Fruit fly (Drosophila melanogaster) whole organism: ENCODE data around the gene crm.

Experiments used
- CG8478 ChIP-seq: fragments of >200 bp; optimal IDR thresholded peaks from 2 replicates; lab custom pipeline; 2018; ENCODE audit warnings: inconsistent platforms
- Dll ChIP-seq: fragments of >200 bp; optimal IDR thresholded peaks from 2 replicates; lab custom pipeline; 2017
- EcR ChIP-seq, 2 experiments: fragments of >200 bp; optimal IDR thresholded peaks; 2 replicates each; lab custom pipeline; 2017; ENCODE audit warnings: missing biosample characterization in 2 of 2, missing genetic modification characterization in 2 of 2, missing genetic modification reagents in 2 of 2
- pan ChIP-seq: fragments of >200 bp; optimal IDR thresholded peaks from 2 replicates; lab custom pipeline; 2017
- psq ChIP-seq: fragments of >200 bp; optimal IDR thresholded peaks from 2 replicates; lab custom pipeline; 2017
- usp ChIP-seq: fragments of >200 bp; optimal IDR thresholded peaks from 2 replicates; lab custom pipeline; 2017; ENCODE audit warnings: missing biosample characterization, missing genetic modification characterization, mixed read lengths

The crm gene

DNA sequence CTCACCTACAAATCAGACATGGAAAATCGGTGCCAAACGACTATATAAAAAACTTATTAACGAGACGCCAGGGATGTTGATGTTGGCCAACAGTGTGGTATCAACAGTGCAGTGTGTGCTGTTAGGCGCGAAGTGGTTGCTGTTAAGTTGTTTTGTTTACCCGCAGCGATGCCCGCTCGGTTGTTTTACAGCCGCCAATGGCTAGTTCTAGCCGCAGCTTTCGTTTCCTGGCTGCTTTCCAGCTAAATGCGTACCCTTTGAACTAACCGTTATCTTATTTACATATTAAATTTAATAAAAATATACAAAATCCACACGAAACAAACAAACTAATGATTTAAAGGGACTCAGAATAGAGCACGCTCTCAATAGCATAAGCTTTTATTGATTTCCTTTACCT is at the start of gene crm:
Gene crm (minus strand): TSS at position 111 of the 400 bp plus-strand sequence.
- TF ChIP-seq usp (no peak), CG8478 (lab: Kevin White, UChicago) (no peak), psq (lab: Kevin White, UChicago) (no peak), Dll (lab: Kevin White, UChicago) (no peak), pan (lab: Kevin White, UChicago) (no peak)

- TF ChIP-seq Dll (lab: Kevin White, UChicago) (no peak), CG8478 (lab: Kevin White, UChicago) (no peak), psq (lab: Kevin White, UChicago) (no peak)
Observed at dm6 chrX:2787857-2788256, 49.3 kb upstream of the crm start.

DNA sequence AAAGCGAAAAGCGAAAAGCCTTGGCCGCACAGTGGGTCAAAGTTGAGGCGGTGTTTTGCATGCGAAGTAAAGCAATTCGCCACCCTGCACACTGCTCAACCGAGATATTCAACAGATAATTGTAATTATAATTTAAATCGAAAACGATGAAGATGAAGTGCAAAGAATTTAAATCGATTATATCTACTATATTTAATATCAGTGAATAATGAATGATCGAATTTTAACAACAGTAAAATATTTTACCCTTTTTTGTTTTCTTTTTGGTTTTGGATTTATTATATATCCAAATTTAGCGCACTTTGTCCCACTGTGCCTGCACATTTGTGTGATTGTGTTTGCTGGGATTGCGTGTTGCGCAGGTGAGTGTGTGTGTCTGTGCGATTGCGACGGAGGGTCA is 48.7 kb upstream of the crm start:
- TF ChIP-seq usp (no peak), pan (lab: Kevin White, UChicago) (no peak), Dll (lab: Kevin White, UChicago) (no peak), CG8478 (lab: Kevin White, UChicago) (no peak), psq (lab: Kevin White, UChicago) (no peak), EcR (GFP tag; optimal IDR thresholded peaks at IDR 0.05; lab: Kevin White, UChicago) (no peak)

- TF ChIP-seq usp, result no peak
Observed at dm6 chrX:2786553-2787118, 48.1 kb upstream of the crm start.

- no peak for TF ChIP-seq Dll (lab: Kevin White, UChicago)
- TF ChIP-seq psq (lab: Kevin White, UChicago), result no peak
- TF ChIP-seq CG8478 (lab: Kevin White, UChicago), result no peak
- no peak for TF ChIP-seq usp
- TF ChIP-seq pan (lab: Kevin White, UChicago), result no peak
- TF ChIP-seq EcR (GFP tag; optimal IDR thresholded peaks at IDR 0.05; lab: Kevin White, UChicago), result no peak
Observed at dm6 chrX:2765440-2765839, 26.9 kb upstream of the crm start.

- no peak for TF ChIP-seq usp
- no peak for TF ChIP-seq EcR (GFP tag; optimal IDR thresholded peaks at IDR 0.05; lab: Kevin White, UChicago)
- no peak for TF ChIP-seq pan (lab: Kevin White, UChicago)
- no peak for TF ChIP-seq CG8478 (lab: Kevin White, UChicago)
- TF ChIP-seq psq (lab: Kevin White, UChicago), result no peak
- no peak for TF ChIP-seq Dll (lab: Kevin White, UChicago)
Observed at dm6 chrX:2761198-2761597, 22.6 kb upstream of the crm start.

DNA sequence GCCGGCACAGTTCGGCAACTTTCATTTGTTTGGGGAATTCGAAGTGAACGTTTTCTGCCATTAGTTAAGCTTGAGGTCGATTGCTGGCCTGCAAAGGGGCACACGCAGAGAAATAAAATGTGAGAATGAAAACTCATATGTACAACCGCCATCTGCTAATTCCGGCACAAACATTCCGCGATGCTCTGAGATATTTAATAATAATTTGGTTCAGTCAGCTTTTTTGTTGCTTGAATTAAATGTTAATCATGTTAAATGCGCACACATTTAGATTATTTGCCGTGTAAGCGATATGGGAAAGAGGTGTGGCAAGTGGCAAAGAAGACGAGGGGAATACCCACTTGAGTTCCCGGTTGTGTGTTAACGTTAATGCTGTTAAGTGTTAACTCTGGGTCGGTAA is 18.8 kb upstream of the crm start:
- no peak for TF ChIP-seq EcR (GFP tag; optimal IDR thresholded peaks at IDR 0.05; lab: Kevin White, UChicago)
- no peak for TF ChIP-seq Dll (lab: Kevin White, UChicago)

DNA sequence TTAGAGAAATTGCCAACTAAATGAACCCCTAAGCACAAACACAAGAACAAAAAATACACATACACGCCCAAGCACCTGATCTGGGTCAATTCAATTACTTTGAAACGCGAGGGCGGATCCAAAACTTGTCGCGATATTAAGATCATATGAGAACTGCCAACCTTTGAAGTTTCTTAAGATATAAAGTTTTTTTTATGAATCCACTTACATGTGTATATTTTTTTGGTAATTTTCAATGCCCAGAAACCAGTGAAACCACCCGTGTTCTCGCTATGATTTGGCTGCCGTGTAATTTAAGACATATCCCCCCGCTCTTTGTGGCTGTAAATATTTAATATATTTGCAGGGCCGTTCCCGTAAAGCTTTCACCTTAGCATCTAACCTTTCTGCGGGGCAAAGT is 11.1 kb upstream of the crm start:
- TF ChIP-seq CG8478 (lab: Kevin White, UChicago) (no peak), pan (lab: Kevin White, UChicago) (no peak), psq (lab: Kevin White, UChicago) (no peak), Dll (lab: Kevin White, UChicago) (no peak), usp (no peak), EcR (GFP tag; optimal IDR thresholded peaks at IDR 0.05; lab: Kevin White, UChicago) (no peak)

DNA sequence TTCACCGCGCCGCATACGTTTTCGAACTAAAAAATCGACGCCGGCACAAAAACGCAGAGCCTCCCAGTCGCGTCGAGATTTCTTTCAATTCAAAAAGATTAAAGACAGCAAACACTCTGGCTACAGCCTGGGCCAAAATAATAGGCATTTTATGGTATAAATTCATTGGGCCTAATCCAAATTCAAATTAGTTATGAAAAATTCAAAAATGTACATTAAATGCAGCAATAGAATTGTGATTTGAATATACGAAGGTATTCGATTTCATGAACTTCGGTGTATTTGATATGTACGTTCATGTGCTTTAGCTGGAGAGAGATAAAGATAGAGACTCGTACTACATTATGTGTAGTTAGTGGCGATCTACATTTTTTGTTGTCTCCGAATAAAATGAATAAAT is 5.5 kb upstream of the crm start, which contains the start of gene Syx4:
Gene Syx4 (minus strand): TSS at position 35 of the 400 bp plus-strand sequence.
- no peak for TF ChIP-seq EcR (GFP tag; optimal IDR thresholded peaks at IDR 0.05; lab: Kevin White, UChicago)
- TF ChIP-seq pan (lab: Kevin White, UChicago), result no peak
- TF ChIP-seq CG8478 (lab: Kevin White, UChicago), result no peak
- no peak for TF ChIP-seq Dll (lab: Kevin White, UChicago)
- no peak for TF ChIP-seq usp
- no peak for TF ChIP-seq psq (lab: Kevin White, UChicago)

DNA sequence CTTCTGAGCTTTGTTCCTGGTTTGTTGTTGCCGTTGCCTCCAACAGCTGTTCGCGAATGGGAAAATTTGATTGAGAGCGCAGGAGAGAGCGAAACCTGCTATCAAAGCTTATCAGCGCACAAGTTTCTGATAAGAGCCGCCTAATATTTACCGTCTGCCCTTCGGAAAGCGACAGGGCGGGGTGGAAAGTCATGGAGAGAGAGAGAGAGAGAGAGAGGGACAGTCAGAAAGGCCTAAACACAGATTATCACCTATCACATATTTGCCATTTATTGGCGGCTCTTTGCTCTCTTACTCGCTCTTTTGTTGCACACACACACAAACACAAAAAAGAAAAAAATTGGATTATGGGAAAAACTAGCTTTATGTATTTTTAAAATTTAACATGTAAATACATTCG is 5.0 kb upstream of the crm start:
- TF ChIP-seq usp (no peak), EcR (GFP tag; optimal IDR thresholded peaks at IDR 0.05; lab: Kevin White, UChicago) (no peak), CG8478 (lab: Kevin White, UChicago) (no peak), Dll (lab: Kevin White, UChicago) (no peak), pan (lab: Kevin White, UChicago) (no peak), psq (lab: Kevin White, UChicago) (no peak)

DNA sequence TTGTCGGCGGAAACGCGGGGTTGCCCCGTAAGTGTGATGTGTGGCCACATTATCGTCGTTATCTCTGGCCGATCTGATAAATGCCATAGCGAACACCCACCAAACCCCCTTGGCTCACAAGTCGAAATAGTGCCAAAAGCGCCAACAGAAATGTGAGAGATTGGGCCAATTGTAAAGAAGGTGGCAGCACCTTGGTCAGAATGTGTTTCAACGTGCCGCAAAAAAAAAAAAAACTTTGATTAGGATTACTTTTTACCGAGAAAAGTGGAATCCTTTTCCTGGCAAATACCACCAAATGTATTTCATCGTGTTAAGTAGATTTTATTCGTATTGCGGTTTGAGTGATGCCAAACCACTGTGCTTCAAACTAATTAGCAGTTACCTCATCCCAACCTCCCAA is 4.4 kb upstream of the crm start:
- TF ChIP-seq EcR (GFP tag; optimal IDR thresholded peaks at IDR 0.05; lab: Kevin White, UChicago) (no peak), Dll (lab: Kevin White, UChicago) (no peak), pan (lab: Kevin White, UChicago) (no peak), CG8478 (lab: Kevin White, UChicago) (no peak), usp (no peak), psq (lab: Kevin White, UChicago) (no peak)

- TF ChIP-seq pan (lab: Kevin White, UChicago) (no peak), EcR (GFP tag; optimal IDR thresholded peaks at IDR 0.05; lab: Kevin White, UChicago) (no peak), usp (no peak), CG8478 (lab: Kevin White, UChicago) (no peak), Dll (lab: Kevin White, UChicago) (no peak), psq (lab: Kevin White, UChicago) (no peak)
Observed at dm6 chrX:2742067-2742466, 3.5 kb upstream of the crm start.

DNA sequence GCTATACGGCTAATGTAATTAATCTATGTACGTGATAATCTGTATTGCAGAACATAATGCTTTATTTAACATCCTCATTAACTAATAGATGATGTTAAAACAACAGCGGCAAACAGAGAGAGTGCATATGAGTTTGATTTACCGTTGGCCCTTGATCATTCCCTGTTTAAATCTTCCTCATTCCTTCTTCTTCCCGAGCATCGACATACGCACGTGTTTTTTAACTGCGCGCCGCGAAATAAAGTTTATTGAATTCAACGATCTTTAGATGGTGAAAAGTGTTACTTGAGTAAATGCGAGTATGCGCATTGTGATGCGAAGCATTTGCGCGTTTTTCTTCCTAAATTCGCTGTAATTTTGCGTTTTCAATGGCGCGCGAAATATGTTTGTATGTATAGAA is 1.5 kb upstream of the crm start, which contains the start of gene kirre:
Gene kirre (plus strand): TSS at position 301 of the 400 bp plus-strand sequence.
- no peak for TF ChIP-seq psq (lab: Kevin White, UChicago)
- no peak for TF ChIP-seq usp
- no peak for TF ChIP-seq CG8478 (lab: Kevin White, UChicago)
- TF ChIP-seq Dll (lab: Kevin White, UChicago), result no peak
- no peak for TF ChIP-seq pan (lab: Kevin White, UChicago)
- no peak for TF ChIP-seq EcR (GFP tag; optimal IDR thresholded peaks at IDR 0.05; lab: Kevin White, UChicago)
